Fruit fly (Drosophila melanogaster): ENCODE data around the gene gro.

gro gene

DNA sequence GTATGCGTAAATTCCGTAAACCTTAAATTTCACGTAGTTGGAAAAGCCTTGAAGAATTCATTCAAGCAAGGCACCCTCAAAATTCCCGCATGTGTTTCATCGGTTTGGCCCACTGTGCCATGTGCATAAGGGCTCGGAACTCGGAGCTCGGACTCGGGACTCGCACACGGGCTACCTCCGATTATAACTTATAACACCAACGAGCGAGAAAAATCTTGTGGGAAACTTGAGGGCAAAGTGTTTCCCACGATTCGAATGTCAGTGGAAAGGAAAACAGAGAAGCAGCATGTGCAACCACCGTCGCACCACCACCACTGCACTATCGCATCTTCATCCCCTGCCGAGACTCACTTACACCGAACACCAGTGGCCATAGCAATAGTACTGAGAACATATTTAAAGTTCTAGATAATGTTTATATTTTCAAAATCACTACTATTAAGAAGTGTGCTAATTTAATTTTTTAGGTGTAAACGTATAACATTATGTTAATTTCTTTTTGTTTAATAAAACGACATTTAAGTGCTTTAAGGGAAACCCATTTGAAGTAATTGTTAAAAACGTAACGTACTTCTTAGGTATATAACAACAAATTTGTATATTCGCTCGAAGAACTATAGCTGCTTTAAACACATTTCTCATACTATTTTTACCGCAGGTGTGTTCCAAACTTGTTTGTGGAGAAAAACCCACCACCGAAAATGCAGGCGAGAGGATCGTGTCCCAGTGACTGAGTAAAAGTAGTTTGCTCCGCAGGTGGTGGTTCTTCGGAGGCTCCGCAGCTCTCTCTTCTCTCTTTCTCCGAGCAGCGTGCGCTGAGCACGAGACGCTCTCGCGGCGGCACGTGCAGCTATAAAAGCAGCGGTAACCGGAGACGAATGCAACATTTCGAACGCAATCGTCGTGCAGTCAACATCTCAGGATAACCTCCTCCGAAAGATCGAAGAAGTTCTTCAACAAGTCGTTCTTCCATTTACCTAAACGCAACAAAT lies 5.1 kb upstream of the gro start (continued):
- TF ChIP-seq CG3032 (tag; optimal IDR thresholded peaks at IDR 0.05) = peak; percentile 94
- peak; percentile 95 for TF ChIP-seq esn (GFP tag; optimal IDR thresholded peaks at IDR 0.05)
- TF ChIP-seq CG4318 (GFP tag; optimal IDR thresholded peaks at IDR 0.05) = peak; percentile 72
- peak; percentile 76 for TF ChIP-seq CG7368 (GFP tag; optimal IDR thresholded peaks at IDR 0.05)
- peak; percentile 97 for TF ChIP-seq Eip78C (GFP tag)
- TF ChIP-seq CG32006 (GFP tag; optimal IDR thresholded peaks at IDR 0.05) = peak; percentile 91
- peak; percentile 72 for TF ChIP-seq CG11902 (GFP tag; optimal IDR thresholded peaks at IDR 0.05)
- peak; percentile 90 for TF ChIP-seq CG6792 (GFP tag; optimal IDR thresholded peaks at IDR 0.05)
- peak; percentile 92 for TF ChIP-seq CG10669 (GFP tag; optimal IDR thresholded peaks at IDR 0.05)
- TF ChIP-seq dsx (GFP tag; optimal IDR thresholded peaks at IDR 0.05; ENCODE audit: poor library complexity, severe bottlenecking) = peak; percentile 91
- TF ChIP-seq CG34406 (GFP tag; optimal IDR thresholded peaks at IDR 0.05) = peak; percentile 89
- TF ChIP-seq Smox (GFP tag; optimal IDR thresholded peaks at IDR 0.05) = peak; percentile 89
- peak; percentile 96 for TF ChIP-seq svp (GFP tag)
- TF ChIP-seq vri (GFP tag; optimal IDR thresholded peaks at IDR 0.05) = peak; percentile 84
- peak; percentile 55 for TF ChIP-seq fd85E (GFP tag; optimal IDR thresholded peaks at IDR 0.05)
- TF ChIP-seq CG15336 (GFP tag; IDR thresholded peaks at IDR 0.05) = peak; percentile 85
- peak; percentile 90 for TF ChIP-seq Sox14 (GFP tag; optimal IDR thresholded peaks at IDR 0.05)
- TF ChIP-seq Lpt (GFP tag; optimal IDR thresholded peaks at IDR 0.05) = peak; percentile 68
- TF ChIP-seq Eip93F (GFP tag; optimal IDR thresholded peaks at IDR 0.05) = peak; percentile 53
- TF ChIP-seq CG6163 (GFP tag; IDR thresholded peaks at IDR 0.05) = peak; percentile 73
- peak; percentile 90 for TF ChIP-seq CG6854 (GFP tag; optimal IDR thresholded peaks at IDR 0.05)

DNA sequence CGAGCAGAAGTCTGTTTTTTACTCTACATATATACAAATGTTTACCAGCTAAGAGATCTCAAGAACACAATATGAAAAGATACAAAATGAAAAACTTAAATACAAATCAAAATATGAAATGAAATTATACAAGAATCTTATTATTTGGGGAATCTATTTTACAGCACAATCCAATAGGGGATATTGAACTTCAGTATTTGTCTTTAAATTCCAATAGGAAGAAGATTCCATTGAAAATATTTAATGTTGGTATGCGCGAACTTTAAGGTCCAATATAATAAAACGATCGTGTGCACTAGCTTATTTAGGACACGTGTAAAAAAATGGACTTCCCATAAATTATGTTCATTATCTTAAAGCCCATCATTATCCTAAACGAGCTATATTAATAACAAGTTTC lies 3.6 kb upstream of the gro start:
- no peak for TF ChIP-seq achi (GFP tag; optimal IDR thresholded peaks at IDR 0.05)
- TF ChIP-seq Hr39 (GFP tag; optimal IDR thresholded peaks at IDR 0.05) = no peak
- TF ChIP-seq ss (GFP tag; optimal IDR thresholded peaks at IDR 0.05) = no peak
- TF ChIP-seq CG10631 (GFP tag; optimal IDR thresholded peaks at IDR 0.05) = no peak
- TF ChIP-seq Eip78C (GFP tag) = no peak
- TF ChIP-seq CG15336 (GFP tag; IDR thresholded peaks at IDR 0.05) = no peak
- TF ChIP-seq CG11902 (GFP tag; optimal IDR thresholded peaks at IDR 0.05) = no peak
- no peak for TF ChIP-seq dsx (GFP tag; optimal IDR thresholded peaks at IDR 0.05; ENCODE audit: poor library complexity, severe bottlenecking)
- TF ChIP-seq svp (GFP tag) = no peak
- TF ChIP-seq CG34406 (GFP tag; optimal IDR thresholded peaks at IDR 0.05) = no peak
- no peak for TF ChIP-seq CG1621 (tag; optimal IDR thresholded peaks at IDR 0.05)
- no peak for TF ChIP-seq acj6 (GFP tag; optimal IDR thresholded peaks at IDR 0.05)

DNA sequence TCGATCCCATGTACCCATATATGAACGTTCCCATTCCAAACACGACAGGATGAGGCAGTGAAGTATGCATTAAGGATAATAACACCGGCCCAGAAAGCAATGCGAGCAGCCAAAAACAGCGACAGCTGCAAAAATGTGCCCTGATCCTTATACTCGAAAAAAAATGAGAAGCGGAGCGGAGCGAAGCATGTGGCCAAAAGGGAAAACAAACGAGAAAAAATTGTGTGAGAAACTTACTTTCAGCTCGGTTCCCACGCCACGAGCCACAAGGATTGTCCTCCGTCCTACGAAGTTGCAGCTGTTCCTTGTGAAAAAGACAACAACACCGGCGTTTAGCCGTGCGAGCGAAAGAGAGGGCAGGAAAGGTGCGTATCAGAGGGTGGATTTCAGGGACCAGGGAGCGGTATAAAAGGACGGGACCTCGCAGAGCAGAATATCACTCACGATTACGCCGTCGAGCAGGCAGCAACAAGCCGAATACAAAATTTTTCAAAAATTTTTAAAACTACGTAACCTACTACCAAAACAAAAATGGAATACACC lies 1.7 kb upstream of the gro start:
- TF ChIP-seq CG34406 (GFP tag; optimal IDR thresholded peaks at IDR 0.05) = no peak
- TF ChIP-seq net (GFP tag; optimal IDR thresholded peaks at IDR 0.05) = no peak
- peak; percentile 13 for TF ChIP-seq Eip78C (GFP tag)

DNA sequence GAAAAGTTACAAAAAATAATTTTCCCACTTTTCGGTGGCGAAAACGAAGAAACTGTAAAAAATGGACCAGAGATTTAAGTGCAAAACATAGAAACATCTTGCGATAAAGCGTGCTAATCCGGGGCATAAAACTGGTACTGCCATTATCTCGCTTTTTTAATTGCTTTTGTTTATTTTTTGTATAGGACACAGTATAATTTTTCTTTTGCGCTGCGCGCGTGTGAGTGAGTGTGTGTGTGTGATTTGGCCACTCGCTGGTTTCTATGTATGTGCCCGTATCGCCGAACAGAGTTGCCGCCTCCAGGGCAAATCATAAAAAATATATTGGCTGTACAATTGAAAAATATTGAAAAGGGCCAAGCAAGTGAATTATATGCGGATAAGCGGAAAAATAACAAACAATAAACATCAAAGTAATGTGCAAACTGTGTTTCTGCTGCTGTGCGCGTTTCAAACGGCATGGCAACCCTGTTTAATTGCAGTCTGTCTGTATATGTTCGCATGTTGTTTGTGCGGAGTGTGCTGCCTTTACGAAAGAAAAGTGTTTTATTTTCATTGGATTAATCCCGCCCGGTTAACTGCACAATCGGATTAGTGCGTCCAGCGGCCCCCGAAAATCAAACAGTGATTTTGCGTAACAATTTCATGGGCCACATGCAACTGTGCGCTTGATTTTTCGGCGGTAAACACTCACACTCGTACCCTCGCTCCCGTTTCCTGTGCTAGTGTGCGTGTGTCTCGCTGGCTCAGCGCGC lies 772 bp downstream of the gro start:
- peak; percentile 98 for TF ChIP-seq Eip75B (GFP tag; optimal IDR thresholded peaks at IDR 0.05)
- TF ChIP-seq Met (GFP tag; optimal IDR thresholded peaks at IDR 0.05) = peak; percentile 98
- peak; percentile 96 for TF ChIP-seq CG1621 (tag; optimal IDR thresholded peaks at IDR 0.05)
- peak; percentile 96 for TF ChIP-seq Ets21C (GFP tag; optimal IDR thresholded peaks at IDR 0.05)
- peak; percentile 91 for TF ChIP-seq fkh (GFP tag; optimal IDR thresholded peaks at IDR 0.05)
- peak; percentile 97 for TF ChIP-seq CG8119 (GFP tag; IDR thresholded peaks at IDR 0.05)
- TF ChIP-seq spab (GFP tag; optimal IDR thresholded peaks at IDR 0.05) = peak; percentile 92
- peak; percentile 93 for TF ChIP-seq Hr38 (GFP tag; optimal IDR thresholded peaks at IDR 0.05)
- TF ChIP-seq CG10669 (GFP tag; optimal IDR thresholded peaks at IDR 0.05) = peak; percentile 97
- TF ChIP-seq CG34406 (GFP tag; optimal IDR thresholded peaks at IDR 0.05) = peak; percentile 97
- TF ChIP-seq Smox (GFP tag; optimal IDR thresholded peaks at IDR 0.05) = peak; percentile 97
- peak; percentile 94 for TF ChIP-seq CG3032 (tag; optimal IDR thresholded peaks at IDR 0.05)
- peak; percentile 89 for TF ChIP-seq CG16779 (tag; optimal IDR thresholded peaks at IDR 0.05)
- TF ChIP-seq dsx (GFP tag; optimal IDR thresholded peaks at IDR 0.05; ENCODE audit: poor library complexity, severe bottlenecking) = peak; percentile 89
- TF ChIP-seq vri (GFP tag; optimal IDR thresholded peaks at IDR 0.05) = peak; percentile 95
- peak; percentile 80 for TF ChIP-seq Blimp-1 (GFP tag; optimal IDR thresholded peaks at IDR 0.05)
- peak; percentile 96 for TF ChIP-seq CG6792 (GFP tag; optimal IDR thresholded peaks at IDR 0.05)
- TF ChIP-seq Hr4 (GFP tag; optimal IDR thresholded peaks at IDR 0.05) = peak; percentile 98
- peak; percentile 97 for TF ChIP-seq CG11762 (GFP tag; optimal IDR thresholded peaks at IDR 0.05; ENCODE audit: insufficient read depth)
- peak; percentile 98 for TF ChIP-seq CG10631 (GFP tag; optimal IDR thresholded peaks at IDR 0.05)
- peak; percentile 93 for TF ChIP-seq fd59A (GFP tag; optimal IDR thresholded peaks at IDR 0.05)
